Worm (Caenorhabditis elegans) whole organism, L4 larva: ENCODE results near the gene sma-2.

Experiments used
- F10B5.3 ChIP-seq: sonication (generic microtip); optimal IDR thresholded peaks from 2 replicates; lab custom pipeline; 2016; ENCODE audit warnings: mild to moderate bottlenecking, missing genetic modification characterization, missing compliant biosample characterization
- F37D6.2 ChIP-seq: sonication (generic microtip); optimal IDR thresholded peaks from 2 replicates; lab custom pipeline; 2016; ENCODE audit warnings: mild to moderate bottlenecking, missing genetic modification characterization, missing compliant biosample characterization
- F49E8.2 ChIP-seq: sonication (generic microtip); optimal IDR thresholded peaks from 2 replicates; lab custom pipeline; 2016; ENCODE audit warnings: missing compliant biosample characterization, mild to moderate bottlenecking, missing genetic modification characterization, borderline replicate concordance
- R02D3.7 ChIP-seq: fragments of 150-350 bp; sonication (generic microtip); optimal IDR thresholded peaks from 3 replicates; lab custom pipeline; 2014; ENCODE audit warnings: missing biosample characterization, missing genetic modification characterization
- T20F7.1 ChIP-seq: fragments of 200-800 bp; sonication (Bioruptor generic); optimal IDR thresholded peaks from 2 replicates; lab custom pipeline; 2018; ENCODE audit warnings: mild to moderate bottlenecking, missing genetic modification characterization, missing compliant biosample characterization
- Y105C5A.15 ChIP-seq: fragments of 200-800 bp; sonication (Bioruptor generic); IDR thresholded peaks from 2 replicates; pipeline ENCODE4 v1.3.6; 2022; ENCODE audit warnings: missing genetic modification characterization, missing compliant biosample characterization
- Y75B8A.6 ChIP-seq: fragments of 200-800 bp; sonication (Bioruptor generic); IDR thresholded peaks from 2 replicates; pipeline ENCODE4 v1.3.6; 2022; ENCODE audit warnings: missing genetic modification reagents, missing genetic modification characterization, missing compliant biosample characterization
- ZK546.5 ChIP-seq, 2 experiments: sonication (generic microtip); optimal IDR thresholded peaks; 2 replicates each; lab custom pipeline; 2017; ENCODE audit warnings: missing biosample characterization in 2 of 2, missing genetic modification characterization in 2 of 2
- aha-1 ChIP-seq: fragments of 150-350 bp; peaks from one replicate; lab custom pipeline; 2014; ENCODE audit warnings: missing biosample characterization, missing genetic modification characterization
- aly-2 ChIP-seq: sonication (generic microtip); optimal IDR thresholded peaks from 2 replicates; lab custom pipeline; 2018; ENCODE audit warnings: missing biosample characterization, missing genetic modification characterization
- arid-1 ChIP-seq: fragments of 200-800 bp; sonication (Bioruptor generic); conservative IDR thresholded peaks from 2 replicates; pipeline ENCODE4 v1.3.6; 2022; ENCODE audit warnings: missing genetic modification reagents, missing genetic modification characterization, missing compliant biosample characterization
- attf-4 ChIP-seq: sonication (generic microtip); optimal IDR thresholded peaks from 3 replicates; lab custom pipeline; 2017; ENCODE audit warnings: missing biosample characterization, missing genetic modification characterization
- ceh-20 ChIP-seq: fragments of 200-800 bp; sonication (Bioruptor generic); IDR thresholded peaks from 2 replicates; pipeline ENCODE4 v1.3.6; 2022; ENCODE audit warnings: missing genetic modification reagents, missing genetic modification characterization, missing compliant biosample characterization
- ceh-28 ChIP-seq: fragments of 150-350 bp; optimal IDR thresholded peaks from 2 replicates; lab custom pipeline; 2014; ENCODE audit warnings: missing biosample characterization, missing genetic modification reagents, missing genetic modification characterization
- ceh-32 ChIP-seq: sonication (generic microtip); optimal IDR thresholded peaks from 2 replicates; lab custom pipeline; 2016; ENCODE audit warnings: mild to moderate bottlenecking, missing genetic modification characterization, missing compliant biosample characterization; ENCODE audit not compliant: poor library complexity
- ceh-62 ChIP-seq: sonication (generic microtip); optimal IDR thresholded peaks from 2 replicates; lab custom pipeline; 2017; ENCODE audit warnings: missing biosample characterization, missing genetic modification characterization
- ctbp-1 ChIP-seq: fragments of 200-800 bp; sonication (Bioruptor generic); IDR thresholded peaks from 2 replicates; pipeline ENCODE4 v1.3.6; 2022; ENCODE audit warnings: missing genetic modification reagents, missing genetic modification characterization, missing compliant biosample characterization
- dmd-8 ChIP-seq: fragments of 200-800 bp; sonication (Bioruptor generic); IDR thresholded peaks from 2 replicates; pipeline ENCODE4 v1.3.6; 2022; ENCODE audit warnings: missing genetic modification characterization, missing compliant biosample characterization
- duxl-1 ChIP-seq: sonication (generic microtip); optimal IDR thresholded peaks from 2 replicates; lab custom pipeline; 2016; ENCODE audit warnings: mild to moderate bottlenecking, missing genetic modification characterization, moderate library complexity, missing compliant biosample characterization; ENCODE audit not compliant: poor library complexity
- dve-1 ChIP-seq: sonication (generic microtip); optimal IDR thresholded peaks from 2 replicates; lab custom pipeline; 2017; ENCODE audit warnings: antibody characterized with exemption, mild to moderate bottlenecking, missing genetic modification characterization, missing compliant biosample characterization; ENCODE audit not compliant: insufficient read depth
- egl-27 ChIP-seq: sonication (generic microtip); optimal IDR thresholded peaks from 3 replicates; lab custom pipeline; 2017; ENCODE audit warnings: missing biosample characterization, missing genetic modification reagents, missing genetic modification characterization
- fkh-10 ChIP-seq: fragments of 150-350 bp; optimal IDR thresholded peaks from 2 replicates; lab custom pipeline; 2014; ENCODE audit warnings: missing biosample characterization, missing genetic modification reagents, missing genetic modification characterization
- lim-7 ChIP-seq: fragments of 200-800 bp; sonication (Bioruptor generic); IDR thresholded peaks from 2 replicates; pipeline ENCODE4 v1.3.6; 2022; ENCODE audit warnings: missing genetic modification characterization, missing compliant biosample characterization
- lin-1 ChIP-seq: fragments of 200-800 bp; sonication (Bioruptor generic); IDR thresholded peaks from 2 replicates; pipeline ENCODE4 v1.3.6; 2022; ENCODE audit warnings: missing genetic modification reagents, missing genetic modification characterization, missing compliant biosample characterization
- lin-15B ChIP-seq: fragments of 150-350 bp; sonication (generic microtip); optimal IDR thresholded peaks from 3 replicates; lab custom pipeline; 2014; ENCODE audit warnings: missing biosample characterization, missing genetic modification characterization
- lin-29 ChIP-seq: fragments of 200-800 bp; sonication (Bioruptor generic); IDR thresholded peaks from 2 replicates; pipeline ENCODE4 v1.3.6; 2022; ENCODE audit warnings: missing genetic modification reagents, missing genetic modification characterization, missing compliant biosample characterization
- lin-39 ChIP-seq: fragments of 150-350 bp; optimal IDR thresholded peaks from 2 replicates; lab custom pipeline; 2014; ENCODE audit warnings: missing biosample characterization, missing genetic modification reagents, missing genetic modification characterization
- lir-3 ChIP-seq: sonication (generic microtip); optimal IDR thresholded peaks from 2 replicates; lab custom pipeline; 2016; ENCODE audit warnings: mild to moderate bottlenecking, missing genetic modification characterization, missing compliant biosample characterization
- lsy-2 ChIP-seq, 2 experiments: fragments of 150-350 bp in 1 of 2; sonication (generic microtip) in 1 of 2; optimal IDR thresholded peaks; 2 replicates each; lab custom pipeline; 2014 to 2017; ENCODE audit warnings: missing biosample characterization in 2 of 2, missing genetic modification characterization in 2 of 2
- mdt-29 ChIP-seq: fragments of 200-800 bp; sonication (Bioruptor generic); IDR thresholded peaks from 2 replicates; pipeline ENCODE4 v1.3.6; 2022; ENCODE audit warnings: missing genetic modification reagents, missing genetic modification characterization, missing compliant biosample characterization
- mep-1 ChIP-seq: fragments of 150-350 bp; sonication (generic microtip); optimal IDR thresholded peaks from 3 replicates; lab custom pipeline; 2014; ENCODE audit warnings: missing biosample characterization, missing genetic modification characterization
- mes-2 ChIP-seq: sonication (generic microtip); optimal IDR thresholded peaks from 2 replicates; lab custom pipeline; 2016; ENCODE audit warnings: missing genotype, mild to moderate bottlenecking, missing genetic modification characterization, missing compliant biosample characterization; ENCODE audit not compliant: poor library complexity, severe bottlenecking
- mxl-3 ChIP-seq: fragments of 200-800 bp; sonication (Bioruptor generic); optimal IDR thresholded peaks from 2 replicates; lab custom pipeline; 2018; ENCODE audit warnings: mild to moderate bottlenecking, missing genetic modification characterization, missing compliant biosample characterization
- nhr-11 ChIP-seq: fragments of 150-350 bp; optimal IDR thresholded peaks from 2 replicates; lab custom pipeline; 2014; ENCODE audit warnings: missing biosample characterization, missing genetic modification characterization
- nhr-111 ChIP-seq: fragments of 200-800 bp; sonication (Bioruptor generic); optimal IDR thresholded peaks from 2 replicates; lab custom pipeline; 2018; ENCODE audit warnings: mild to moderate bottlenecking, missing genetic modification characterization, missing compliant biosample characterization
- nhr-237 ChIP-seq: sonication (generic microtip); optimal IDR thresholded peaks from 2 replicates; lab custom pipeline; 2017; ENCODE audit warnings: missing biosample characterization, missing genetic modification characterization
- nhr-25 ChIP-seq: sonication (generic microtip); optimal IDR thresholded peaks from 2 replicates; lab custom pipeline; 2017; ENCODE audit warnings: missing genetic modification characterization, mild to moderate bottlenecking, missing compliant biosample characterization, antibody characterized with exemption, moderate library complexity, borderline replicate concordance; ENCODE audit not compliant: insufficient read depth
- nhr-28 ChIP-seq: fragments of 150-350 bp; optimal IDR thresholded peaks from 2 replicates; lab custom pipeline; 2014; ENCODE audit warnings: missing biosample characterization, missing genetic modification characterization
- nhr-76 ChIP-seq: fragments of 150-350 bp; optimal IDR thresholded peaks from 2 replicates; lab custom pipeline; 2014; ENCODE audit warnings: missing biosample characterization, missing genetic modification characterization
- rbr-2 ChIP-seq: sonication (generic microtip); optimal IDR thresholded peaks from 2 replicates; lab custom pipeline; 2016; ENCODE audit warnings: missing genotype, missing genetic modification characterization, missing compliant biosample characterization
- saeg-2 ChIP-seq: fragments of 200-800 bp; sonication (Bioruptor generic); IDR thresholded peaks from 2 replicates; pipeline ENCODE4 v1.3.6; 2022; ENCODE audit warnings: missing genetic modification reagents, missing genetic modification characterization, missing compliant biosample characterization
- skn-1 ChIP-seq: fragments of 150-350 bp; optimal IDR thresholded peaks from 2 replicates; lab custom pipeline; 2014; ENCODE audit warnings: missing biosample characterization, missing genetic modification characterization
- snpc-1.2 ChIP-seq: fragments of 200-800 bp; sonication (Bioruptor generic); IDR thresholded peaks from 2 replicates; pipeline ENCODE4 v1.3.6; 2022; ENCODE audit warnings: missing genetic modification reagents, missing genetic modification characterization, missing compliant biosample characterization
- spr-1 ChIP-seq: sonication (generic microtip); optimal IDR thresholded peaks from 2 replicates; lab custom pipeline; 2016; ENCODE audit warnings: mild to moderate bottlenecking, missing genetic modification characterization, missing compliant biosample characterization
- tag-97 ChIP-seq: fragments of 200-800 bp; sonication (Bioruptor generic); IDR thresholded peaks from 2 replicates; pipeline ENCODE4 v1.3.6; 2022; ENCODE audit warnings: missing genetic modification characterization, missing compliant biosample characterization
- tra-1 ChIP-seq: fragments of 200-800 bp; sonication (Bioruptor generic); IDR thresholded peaks from 2 replicates; pipeline ENCODE4 v1.3.6; 2022; ENCODE audit warnings: missing genetic modification reagents, missing genetic modification characterization, missing compliant biosample characterization
- unc-39 ChIP-seq: sonication (generic microtip); optimal IDR thresholded peaks from 2 replicates; lab custom pipeline; 2017; ENCODE audit warnings: missing biosample characterization, missing genetic modification characterization
- vab-7 ChIP-seq: fragments of 200-800 bp; sonication (Bioruptor generic); IDR thresholded peaks from 2 replicates; pipeline ENCODE4 v1.3.6; 2022; ENCODE audit warnings: missing genetic modification reagents, missing genetic modification characterization, missing compliant biosample characterization
- zfp-3 ChIP-seq: fragments of 200-800 bp; sonication (Bioruptor generic); conservative IDR thresholded peaks from 2 replicates; pipeline ENCODE4 v1.3.6; 2022; ENCODE audit warnings: missing genetic modification reagents, missing genetic modification characterization, missing compliant biosample characterization
- zip-11 ChIP-seq: fragments of 200-800 bp; sonication (Bioruptor generic); IDR thresholded peaks from 2 replicates; pipeline ENCODE4 v1.3.6; 2022; ENCODE audit warnings: missing genetic modification characterization, missing compliant biosample characterization

sma-2 gene

DNA sequence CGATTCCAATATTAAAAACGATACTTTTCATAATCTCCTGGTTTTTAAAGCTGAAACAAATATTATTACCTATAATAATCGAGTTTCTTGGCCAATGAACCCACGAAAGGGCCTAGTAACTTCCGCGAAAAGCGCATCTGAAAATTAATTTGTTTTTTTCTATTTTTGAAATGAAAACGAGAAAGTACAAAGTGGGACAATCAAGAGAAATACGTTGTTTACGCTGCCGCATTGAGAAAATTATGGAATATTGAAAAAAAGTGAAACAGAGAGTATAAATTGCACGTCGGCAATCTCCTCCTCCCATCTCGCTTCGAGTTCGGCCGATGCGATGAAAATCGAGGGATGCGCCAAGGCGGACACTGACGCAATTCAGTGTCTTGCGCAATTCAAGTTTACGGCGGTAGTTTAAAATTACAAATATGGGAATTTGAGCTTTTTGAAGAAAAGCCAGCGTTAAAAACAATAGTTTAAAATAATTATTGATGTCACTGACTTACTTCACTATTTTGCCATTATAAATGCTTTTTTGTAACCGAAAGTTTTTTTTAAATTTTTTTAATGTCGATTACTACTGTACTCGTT is 8.1 kb upstream of the sma-2 start, which contains the start of gene pdhk-2 (continued):
- no peak for TF ChIP-seq nhr-111 (GFP tag; lab: Kevin White, UChicago)
- peak; percentile 55; the same call in 1 of the 2 replicates for TF ChIP-seq lin-1 (GFP tag; lab: Robert Waterston, UW)
- TF ChIP-seq lir-3 (tag; lab: Kevin White, UChicago): peak; percentile 43
- peak; percentile 91 for TF ChIP-seq mes-2 (tag; lab: Kevin White, UChicago)
- TF ChIP-seq zip-11: no peak
- TF ChIP-seq F37D6.2: peak; percentile 88
- peak; percentile 89 for TF ChIP-seq T20F7.1
- no peak; the same call in 1 of the 2 replicates for TF ChIP-seq snpc-1.2 (GFP tag; lab: Robert Waterston, UW)
- peak; percentile 61; the same call in 1 of the 2 replicates for TF ChIP-seq dmd-8 (GFP tag; lab: Robert Waterston, UW)
- TF ChIP-seq ceh-20 (GFP tag; lab: Robert Waterston, UW): peak; percentile 90
- TF ChIP-seq lin-29: peak; percentile 79
- peak; percentile 68 for TF ChIP-seq F10B5.3
- peak; percentile 72 for TF ChIP-seq nhr-11
- no peak for TF ChIP-seq lim-7 (GFP tag; lab: Robert Waterston, UW)
- TF ChIP-seq saeg-2: peak; percentile 77; the same call in 1 of the 2 replicates
- TF ChIP-seq ZK546.5 (tag; optimal IDR thresholded peaks at IDR 0.05; lab: Kevin White, UChicago): no peak
- no peak for TF ChIP-seq lin-39
- TF ChIP-seq vab-7 (GFP tag; lab: Robert Waterston, UW): 0 out of 2 replicates have a peak, but pooled peaks have one; percentile 51
- peak; percentile 73 for TF ChIP-seq nhr-28 (tag; lab: Kevin White, UChicago)
- peak; percentile 59 for TF ChIP-seq fkh-10 (GFP tag; lab: Kevin White, UChicago)
- no peak for TF ChIP-seq aly-2
- TF ChIP-seq duxl-1 (tag; lab: Kevin White, UChicago): peak; percentile 86
- TF ChIP-seq ceh-32 (tag; lab: Kevin White, UChicago): peak; percentile 44
- peak; percentile 92 for TF ChIP-seq zfp-3
- TF ChIP-seq arid-1 (GFP tag; lab: Robert Waterston, UW): peak; percentile 91
- peak; percentile 87 for TF ChIP-seq mxl-3 (GFP tag; lab: Kevin White, UChicago)
- no peak for TF ChIP-seq ceh-62 (tag; lab: Kevin White, UChicago)
- TF ChIP-seq Y105C5A.15 (GFP tag; lab: Robert Waterston, UW): no peak
- peak; percentile 92 for TF ChIP-seq aha-1 (tag; lab: Kevin White, UChicago)
- TF ChIP-seq spr-1 (tag; lab: Kevin White, UChicago): peak; percentile 86
- TF ChIP-seq rbr-2 (tag; lab: Kevin White, UChicago): peak; percentile 90
- no peak for TF ChIP-seq attf-4 (tag; lab: Kevin White, UChicago)
- TF ChIP-seq dve-1 (tag; lab: Kevin White, UChicago): peak; percentile 97
- TF ChIP-seq F49E8.2 (tag; lab: Kevin White, UChicago): peak; percentile 73
- no peak for TF ChIP-seq unc-39 (tag; lab: Kevin White, UChicago)
- peak; percentile 64 for TF ChIP-seq nhr-25 (tag; lab: Kevin White, UChicago)
- no peak for TF ChIP-seq nhr-76 (tag; lab: Kevin White, UChicago)
- no peak for TF ChIP-seq R02D3.7 (tag; lab: Kevin White, UChicago)
- no peak for TF ChIP-seq Y75B8A.6
- TF ChIP-seq ctbp-1 (GFP tag; lab: Robert Waterston, UW): peak; percentile 90
- TF ChIP-seq skn-1 (tag; lab: Kevin White, UChicago): no peak
- no peak for TF ChIP-seq ceh-28 (tag; lab: Kevin White, UChicago)
- TF ChIP-seq lsy-2 (tag; optimal IDR thresholded peaks at IDR 0.05; lab: Kevin White, UChicago): peak; percentile 68 to 95
- peak; percentile 33 for TF ChIP-seq lin-15B (tag; lab: Kevin White, UChicago)
- TF ChIP-seq egl-27: no peak
- TF ChIP-seq tag-97 (GFP tag; lab: Robert Waterston, UW): no peak
- TF ChIP-seq nhr-237 (tag; lab: Kevin White, UChicago): no peak
- TF ChIP-seq mdt-29 (GFP tag; lab: Robert Waterston, UW): peak; percentile 68; the same call in 1 of the 2 replicates
- peak; percentile 96 for TF ChIP-seq mep-1
- TF ChIP-seq tra-1 (GFP tag; lab: Robert Waterston, UW): peak; percentile 59; the same call in 1 of the 2 replicates
